Fruit fly (Drosophila melanogaster) whole organism, prepupa: ENCODE data around the gene DCAF12.

Experiments used
- OdsH ChIP-seq: fragments of 200-800 bp; sonication (Bioruptor generic); optimal IDR thresholded peaks from 3 replicates; lab custom pipeline; 2016; ENCODE audit warnings: missing biosample characterization, missing genetic modification characterization
- Sox102F ChIP-seq: fragments of 200-800 bp; sonication (Bioruptor generic); optimal IDR thresholded peaks from 2 replicates; lab custom pipeline; 2016; ENCODE audit warnings: missing biosample characterization, mild to moderate bottlenecking, missing genetic modification characterization

dm6 chr3R:12006417-12006816, 10.4 kb downstream of the DCAF12 start:
- TF ChIP-seq OdsH (GFP tag; lab: Kevin White, UChicago) (no peak), Sox102F (GFP tag; lab: Kevin White, UChicago) (no peak)
